Fruit fly (Drosophila melanogaster) whole organism, embryonic: ENCODE data around the gene CG5157.

Experiments used
- Oli ChIP-seq: fragments of 200-800 bp; sonication (Bioruptor generic); optimal IDR thresholded peaks from 2 replicates; lab custom pipeline; 2018; ENCODE audit warnings: missing biosample characterization, mild to moderate bottlenecking, missing genetic modification characterization, moderate library complexity
- ase ChIP-seq: fragments of 200-800 bp; sonication (Bioruptor generic); IDR thresholded peaks from 3 replicates; pipeline ENCODE4 v1.3.6; 2022; ENCODE audit warnings: missing biosample characterization, missing genetic modification characterization
- br ChIP-seq: fragments of >200 bp; optimal IDR thresholded peaks from 2 replicates; lab custom pipeline; 2017
- emc ChIP-seq: fragments of 200-800 bp; sonication (Bioruptor generic); optimal IDR thresholded peaks from 2 replicates; lab custom pipeline; 2016; ENCODE audit warnings: missing biosample characterization, missing genetic modification characterization
- psq ChIP-seq: fragments of 200-800 bp; sonication (Bioruptor generic); optimal IDR thresholded peaks from 2 replicates; lab custom pipeline; 2017; ENCODE audit warnings: missing biosample characterization, missing genetic modification characterization
- scrt ChIP-seq: fragments of 200-800 bp; sonication (Bioruptor generic); optimal IDR thresholded peaks from 2 replicates; lab custom pipeline; 2018; ENCODE audit warnings: missing biosample characterization, mild to moderate bottlenecking, missing genetic modification characterization, moderate library complexity
- twi ChIP-seq: fragments of 200-800 bp; optimal IDR thresholded peaks from 2 replicates; lab custom pipeline; 2019; ENCODE audit warnings: missing biosample characterization, mild to moderate bottlenecking, missing genetic modification characterization, moderate library complexity

- TF ChIP-seq psq (GFP tag; lab: Kevin White, UChicago) (no peak), twi (tag; lab: Kevin White, UChicago) (no peak), ase (GFP tag; lab: Robert Waterston, UW) (no peak), scrt (GFP tag; lab: Kevin White, UChicago) (no peak), emc (GFP tag; lab: Kevin White, UChicago) (no peak), Oli (tag; lab: Kevin White, UChicago) (no peak), br (no peak)
Measured at dm6 chr3L:16139131-16139530, 1.5 kb upstream of the CG5157 start.
